Worm (Caenorhabditis elegans): ENCODE data around the gene srm-6.
"Not testable (repeated sequence)": the region's sequence is repeated elsewhere in the genome, so short reads cannot be mapped to it uniquely, and the experiment has no call there.

The srm-6 gene

ce11 chrV:14306771-14307170, 30.0 kb upstream of the srm-6 start, which contains the start of gene spig-4:
spig-4 (minus strand) TSS chrV:14306871.
- not testable (repeated sequence) for TF ChIP-seq ceh-91 (GFP tag; IDR thresholded peaks at IDR 0.05); aptf-2 (GFP tag; conservative IDR thresholded peaks at IDR 0.05); egrh-3 (GFP tag; IDR thresholded peaks at IDR 0.05)

- TF ChIP-seq pha-4 (tag; optimal IDR thresholded peaks at IDR 0.05); cebp-1 (GFP tag; IDR thresholded peaks at IDR 0.05); cebp-1 (tag; optimal IDR thresholded peaks at IDR 0.05); ztf-25 (GFP tag; IDR thresholded peaks at IDR 0.05): not testable (repeated sequence)
Measured at ce11 chrV:14308164-14308563, 28.6 kb upstream of the srm-6 start, which contains the start of gene spig-5. spig-5 (plus strand) TSS chrV:14308464.

ce11 chrV:14309632-14310031, 27.1 kb upstream of the srm-6 start, which contains the start of gene F14D7.14:
F14D7.14 (plus strand) TSS chrV:14309932.
- TF ChIP-seq hlh-26 (GFP tag; conservative IDR thresholded peaks at IDR 0.05); B0336.3 (GFP tag; IDR thresholded peaks at IDR 0.05); madf-6 (GFP tag; IDR thresholded peaks at IDR 0.05): not testable (repeated sequence)

- no peak for TF ChIP-seq F39B2.1 (GFP tag; IDR thresholded peaks at IDR 0.05)
- TF ChIP-seq F10E7.11 (tag; optimal IDR thresholded peaks at IDR 0.05) = no peak
- TF ChIP-seq mcd-1 (GFP tag; IDR thresholded peaks at IDR 0.05) = no peak
- no peak for TF ChIP-seq ztf-28 (GFP tag; IDR thresholded peaks at IDR 0.05)
- no peak for TF ChIP-seq lin-54 (GFP tag; optimal IDR thresholded peaks at IDR 0.05)
- no peak for TF ChIP-seq ztf-3 (GFP tag; optimal IDR thresholded peaks at IDR 0.05)
- no peak for TF ChIP-seq F55B11.4 (tag; optimal IDR thresholded peaks at IDR 0.05; ENCODE audit: borderline replicate concordance, insufficient read depth)
- TF ChIP-seq tlf-1 (GFP tag; optimal IDR thresholded peaks at IDR 0.05) = no peak
- TF ChIP-seq F49E8.2 (tag; optimal IDR thresholded peaks at IDR 0.05; ENCODE audit: insufficient read depth) = no peak
- no peak for TF ChIP-seq snpc-3.4 (tag; optimal IDR thresholded peaks at IDR 0.05)
Measured at ce11 chrV:14311115-14311514, 25.6 kb upstream of the srm-6 start, which contains the start of gene ddn-3. ddn-3 (minus strand) TSS chrV:14311215.

ce11 chrV:14312695-14313094, 24.1 kb upstream of the srm-6 start, which contains the start of gene F14D7.8:
F14D7.8 (minus strand) TSS chrV:14312795.
- TF ChIP-seq madf-10 (tag; optimal IDR thresholded peaks at IDR 0.05) = no peak
- TF ChIP-seq egrh-3 (GFP tag; IDR thresholded peaks at IDR 0.05) = no peak
- no peak for TF ChIP-seq rpc-1 (optimal IDR thresholded peaks at IDR 0.05)
- TF ChIP-seq rpc-1 (tag; optimal IDR thresholded peaks at IDR 0.05) = no peak
- no peak for TF ChIP-seq lir-1 (GFP tag; conservative IDR thresholded peaks at IDR 0.05)
- no peak for TF ChIP-seq aptf-3 (GFP tag; IDR thresholded peaks at IDR 0.05)
- TF ChIP-seq ets-4 (GFP tag; optimal IDR thresholded peaks at IDR 0.05) = no peak
- no peak for TF ChIP-seq let-526 (GFP tag; IDR thresholded peaks at IDR 0.05)
- no peak for TF ChIP-seq bed-1 (GFP tag; IDR thresholded peaks at IDR 0.05)
- no peak for TF ChIP-seq C06A6.2 (GFP tag; conservative IDR thresholded peaks at IDR 0.05)
- TF ChIP-seq F52B5.7 (tag; optimal IDR thresholded peaks at IDR 0.05) = no peak
- TF ChIP-seq ccch-3 (GFP tag; optimal IDR thresholded peaks at IDR 0.05) = no peak
- no peak for TF ChIP-seq B0336.3 (GFP tag; IDR thresholded peaks at IDR 0.05)
- TF ChIP-seq F39B2.1 (GFP tag; IDR thresholded peaks at IDR 0.05) = no peak
- no peak for TF ChIP-seq tbp1 (GFP tag; optimal IDR thresholded peaks at IDR 0.05)
- no peak for TF ChIP-seq F37B4.10 (GFP tag; IDR thresholded peaks at IDR 0.05)
- no peak for TF ChIP-seq snpc-1.1 (tag; optimal IDR thresholded peaks at IDR 0.05; ENCODE audit: insufficient read depth)
- TF ChIP-seq hlh-12 (tag; optimal IDR thresholded peaks at IDR 0.05) = no peak
- no peak for TF ChIP-seq nfya-1 (tag; optimal IDR thresholded peaks at IDR 0.05; ENCODE audit: borderline replicate concordance, insufficient read depth)
- no peak for TF ChIP-seq nhr-27 (tag; optimal IDR thresholded peaks at IDR 0.05)
